Fruit fly (Drosophila melanogaster): ENCODE results near the gene fon.
A peak's percentile ranks its signal among the peaks of the same experiment; 100 is the strongest.

The fon gene

DNA sequence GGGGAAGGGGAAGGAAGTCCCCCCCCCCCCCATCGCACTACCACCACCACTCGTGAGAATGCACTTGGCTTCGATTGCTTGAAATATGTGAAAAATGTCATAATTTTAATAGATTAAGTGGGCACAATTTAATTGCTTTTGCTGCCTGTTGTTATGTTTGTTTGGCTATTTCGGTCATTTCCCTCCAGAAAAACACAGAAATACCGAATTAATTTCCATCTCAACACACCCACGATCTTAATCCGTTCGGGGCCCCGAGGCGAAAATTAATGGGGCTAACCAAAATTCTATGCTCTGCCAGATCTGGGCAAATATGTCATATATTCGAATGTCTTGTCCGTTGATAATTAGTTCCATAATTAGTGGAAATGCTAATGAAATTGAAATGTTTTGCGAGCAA is 36.6 kb upstream of the fon start:
- TF ChIP-seq CG9948 (tag; optimal IDR thresholded peaks at IDR 0.05) (no peak), D1 (tag; optimal IDR thresholded peaks at IDR 0.05) (no peak), CG34367 (tag; optimal IDR thresholded peaks at IDR 0.05) (no peak), Snoo (tag; optimal IDR thresholded peaks at IDR 0.05) (no peak), gl (tag; optimal IDR thresholded peaks at IDR 0.05) (no peak), fd96Ca (GFP tag; IDR thresholded peaks at IDR 0.05) (no peak), CG15710 (tag; optimal IDR thresholded peaks at IDR 0.05) (no peak), Pif1B (GFP tag; optimal IDR thresholded peaks at IDR 0.05) (no peak), CG8159 (tag; optimal IDR thresholded peaks at IDR 0.05) (no peak), CG17806 (tag; optimal IDR thresholded peaks at IDR 0.05) (no peak)

DNA sequence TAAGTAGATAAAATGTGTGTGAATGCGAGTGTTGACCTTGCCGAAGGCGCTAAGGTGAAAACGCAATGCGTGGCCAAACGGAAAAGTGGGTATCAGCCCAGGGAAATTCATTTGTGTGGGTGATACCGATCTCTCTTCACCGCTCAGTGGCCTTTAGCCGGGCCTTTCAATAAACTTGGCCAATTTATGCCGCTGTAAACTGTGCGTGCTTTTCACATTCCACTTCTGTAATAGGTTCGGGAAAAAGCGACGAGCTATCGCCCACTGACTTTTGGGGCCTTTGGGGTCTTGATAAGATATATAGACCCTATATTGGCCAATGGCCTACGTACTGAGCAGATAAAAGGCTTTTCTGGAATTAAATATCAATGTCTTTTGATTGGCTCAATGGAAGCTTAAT is 35.6 kb upstream of the fon start:
- TF ChIP-seq CG34367 (tag; optimal IDR thresholded peaks at IDR 0.05), result no peak
- TF ChIP-seq CG9948 (tag; optimal IDR thresholded peaks at IDR 0.05), result no peak
- TF ChIP-seq CG14655 (GFP tag; optimal IDR thresholded peaks at IDR 0.05), result no peak
- no peak for TF ChIP-seq CG8159 (tag; optimal IDR thresholded peaks at IDR 0.05)
- no peak for TF ChIP-seq CG17806 (tag; optimal IDR thresholded peaks at IDR 0.05)
- TF ChIP-seq CG8301 (tag; optimal IDR thresholded peaks at IDR 0.05), result no peak
- no peak for TF ChIP-seq Pif1A (GFP tag; optimal IDR thresholded peaks at IDR 0.05)
- TF ChIP-seq Snoo (tag; optimal IDR thresholded peaks at IDR 0.05), result no peak
- no peak for TF ChIP-seq CG13204 (GFP tag; optimal IDR thresholded peaks at IDR 0.05)
- TF ChIP-seq Ets98B (GFP tag; IDR thresholded peaks at IDR 0.05), result no peak
- no peak for TF ChIP-seq fd96Ca (GFP tag; IDR thresholded peaks at IDR 0.05)

DNA sequence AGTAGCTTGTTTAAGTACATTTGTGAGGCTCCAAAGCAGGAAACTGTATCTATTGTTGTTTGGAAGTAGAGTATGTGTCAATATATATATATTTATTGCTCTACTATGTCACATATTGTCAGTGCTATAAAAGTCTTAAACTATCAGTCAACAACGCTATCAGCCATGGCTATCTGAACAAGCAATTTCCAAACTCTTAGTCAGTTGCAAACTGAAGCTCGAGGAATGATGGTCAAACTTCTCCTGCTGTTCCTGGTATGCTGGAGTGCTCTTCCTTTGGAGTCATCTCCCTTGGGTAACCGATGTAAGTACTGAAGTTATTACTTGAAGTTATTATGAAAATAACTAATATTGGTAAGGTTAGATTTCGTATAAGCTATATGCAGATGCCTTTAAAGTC is 32.9 kb upstream of the fon start, which contains the start of gene lectin-37Db:
Gene lectin-37Db (plus strand): TSS at position 204 of the 400 bp plus-strand sequence.
- no peak for TF ChIP-seq CG4496 (GFP tag; IDR thresholded peaks at IDR 0.05)
- TF ChIP-seq rn (GFP tag; IDR thresholded peaks at IDR 0.05), result no peak
- no peak for TF ChIP-seq CG8301 (tag; optimal IDR thresholded peaks at IDR 0.05)

- TF ChIP-seq D1 (tag; optimal IDR thresholded peaks at IDR 0.05), result no peak
- no peak for TF ChIP-seq CG8159 (tag; optimal IDR thresholded peaks at IDR 0.05)
- no peak for TF ChIP-seq Pif1B (GFP tag; optimal IDR thresholded peaks at IDR 0.05)
- no peak for TF ChIP-seq CG14655 (GFP tag; optimal IDR thresholded peaks at IDR 0.05)
- no peak for TF ChIP-seq fd96Ca (GFP tag; IDR thresholded peaks at IDR 0.05)
- no peak for TF ChIP-seq CG17806 (tag; optimal IDR thresholded peaks at IDR 0.05)
- TF ChIP-seq CG15710 (tag; optimal IDR thresholded peaks at IDR 0.05), result no peak
- no peak for TF ChIP-seq Pif1A (GFP tag; optimal IDR thresholded peaks at IDR 0.05)
- no peak for TF ChIP-seq Ets98B (GFP tag; IDR thresholded peaks at IDR 0.05)
- no peak for TF ChIP-seq CG8301 (tag; optimal IDR thresholded peaks at IDR 0.05)
- no peak for TF ChIP-seq CG32121 (GFP tag; IDR thresholded peaks at IDR 0.05)
- no peak for TF ChIP-seq rn (GFP tag; IDR thresholded peaks at IDR 0.05)
- no peak for TF ChIP-seq Snoo (tag; optimal IDR thresholded peaks at IDR 0.05)
- TF ChIP-seq gl (tag; optimal IDR thresholded peaks at IDR 0.05), result no peak
- TF ChIP-seq CG34367 (tag; optimal IDR thresholded peaks at IDR 0.05), result no peak
- TF ChIP-seq CG13204 (GFP tag; optimal IDR thresholded peaks at IDR 0.05), result no peak
- no peak for TF ChIP-seq CG12605 (GFP tag; IDR thresholded peaks at IDR 0.05)
Observed at dm6 chr2L:19418017-19418416, 32.0 kb upstream of the fon start, which contains the start of gene lectin-37Da. TSS of gene lectin-37Da (plus strand) at chr2L:19418317.

dm6 chr2L:19416602-19417497 is 30.8 kb upstream of the fon start, which contains the start of gene Lectin-galC1:
TSS of gene Lectin-galC1 (plus strand) at chr2L:19417447.
- TF ChIP-seq CG32121 (GFP tag; IDR thresholded peaks at IDR 0.05) (peak; percentile 83), CG13204 (GFP tag; optimal IDR thresholded peaks at IDR 0.05) (no peak), CG34367 (tag; optimal IDR thresholded peaks at IDR 0.05) (no peak), gl (tag; optimal IDR thresholded peaks at IDR 0.05) (no peak), rn (GFP tag; IDR thresholded peaks at IDR 0.05) (peak; percentile 48; the same call in 1 of the 2 replicates), CG15710 (tag; optimal IDR thresholded peaks at IDR 0.05) (no peak), D1 (tag; optimal IDR thresholded peaks at IDR 0.05) (no peak), CG4496 (GFP tag; IDR thresholded peaks at IDR 0.05) (peak; percentile 91), Snoo (tag; optimal IDR thresholded peaks at IDR 0.05) (no peak), fd96Ca (GFP tag; IDR thresholded peaks at IDR 0.05) (no peak), CG8159 (tag; optimal IDR thresholded peaks at IDR 0.05) (peak; percentile 2), EcR (GFP tag; optimal IDR thresholded peaks at IDR 0.05) (no peak), Pif1B (GFP tag; optimal IDR thresholded peaks at IDR 0.05) (peak; percentile 49), CG17806 (tag; optimal IDR thresholded peaks at IDR 0.05) (peak; percentile 4), CG14655 (GFP tag; optimal IDR thresholded peaks at IDR 0.05) (peak; percentile 66), Pif1A (GFP tag; optimal IDR thresholded peaks at IDR 0.05) (peak; percentile 54), CG8301 (tag; optimal IDR thresholded peaks at IDR 0.05) (peak; percentile 71), Ets98B (GFP tag; IDR thresholded peaks at IDR 0.05) (peak; percentile 84), CG12605 (GFP tag; IDR thresholded peaks at IDR 0.05) (peak; percentile 27; the same call in 1 of the 2 replicates), CG9948 (tag; optimal IDR thresholded peaks at IDR 0.05) (peak; percentile 12), CG10348 (GFP tag; IDR thresholded peaks at IDR 0.05) (peak; percentile 62)

dm6 chr2L:19415859-19416258 is 29.9 kb upstream of the fon start:
- TF ChIP-seq CG14655 (GFP tag; optimal IDR thresholded peaks at IDR 0.05), result no peak
